Fruit fly (Drosophila melanogaster): ENCODE data around the gene CG6678.

Gene CG6678

dm6 chr3R:21921363-21922208 lies 34.8 kb downstream of the CG6678 start:
- TF ChIP-seq psq (optimal IDR thresholded peaks at IDR 0.05) = no peak
- no peak for TF ChIP-seq ttk (optimal IDR thresholded peaks at IDR 0.05)
- TF ChIP-seq Myc (optimal IDR thresholded peaks at IDR 0.05) = no peak
- TF ChIP-seq Sin3A (optimal IDR thresholded peaks at IDR 0.05) = no peak
- TF ChIP-seq insv (optimal IDR thresholded peaks at IDR 0.05) = no peak
- TF ChIP-seq h (optimal IDR thresholded peaks at IDR 0.05) = no peak

DNA sequence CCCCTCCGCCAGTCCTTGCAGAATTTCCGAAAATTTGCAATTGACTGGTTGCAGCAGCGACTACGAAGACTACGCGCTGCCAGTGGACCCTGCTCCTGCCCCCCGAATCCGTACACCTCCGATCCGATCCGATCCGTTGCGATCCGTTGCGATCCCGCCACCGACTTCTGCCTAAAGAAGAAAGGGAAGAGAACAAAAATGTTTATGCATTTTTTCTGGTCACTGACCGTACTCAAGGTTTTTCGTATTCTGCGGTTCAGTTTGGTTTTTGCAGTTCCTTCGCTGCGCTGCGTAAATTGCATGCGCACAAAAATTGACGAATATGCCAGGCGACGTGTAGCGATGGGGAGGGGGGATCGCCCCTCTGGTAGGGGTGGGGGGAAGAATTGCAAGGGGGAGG lies 35.4 kb downstream of the CG6678 start:
- no peak for TF ChIP-seq h (optimal IDR thresholded peaks at IDR 0.05)
- TF ChIP-seq Sin3A (optimal IDR thresholded peaks at IDR 0.05) = no peak
- no peak for TF ChIP-seq Myc (optimal IDR thresholded peaks at IDR 0.05)
- TF ChIP-seq insv (optimal IDR thresholded peaks at IDR 0.05) = no peak
- TF ChIP-seq ttk (optimal IDR thresholded peaks at IDR 0.05) = no peak

dm6 chr3R:21922674-21923323 lies 36.0 kb downstream of the CG6678 start:
- TF ChIP-seq insv (optimal IDR thresholded peaks at IDR 0.05) (no peak), psq (optimal IDR thresholded peaks at IDR 0.05) (no peak), ttk (optimal IDR thresholded peaks at IDR 0.05) (no peak), Sin3A (optimal IDR thresholded peaks at IDR 0.05) (no peak), h (optimal IDR thresholded peaks at IDR 0.05) (no peak), Myc (optimal IDR thresholded peaks at IDR 0.05) (no peak)

dm6 chr3R:21923742-21924141 lies 36.9 kb downstream of the CG6678 start:
- TF ChIP-seq Sin3A (optimal IDR thresholded peaks at IDR 0.05) = no peak
- no peak for TF ChIP-seq insv (optimal IDR thresholded peaks at IDR 0.05)
- TF ChIP-seq psq (optimal IDR thresholded peaks at IDR 0.05) = no peak
- TF ChIP-seq Myc (optimal IDR thresholded peaks at IDR 0.05) = no peak
- TF ChIP-seq ttk (optimal IDR thresholded peaks at IDR 0.05) = no peak
- TF ChIP-seq h (optimal IDR thresholded peaks at IDR 0.05) = no peak

dm6 chr3R:21928214-21928613 lies 41.4 kb downstream of the CG6678 start:
- TF ChIP-seq Myc (optimal IDR thresholded peaks at IDR 0.05) (no peak), h (optimal IDR thresholded peaks at IDR 0.05) (no peak), Sin3A (optimal IDR thresholded peaks at IDR 0.05) (no peak), psq (optimal IDR thresholded peaks at IDR 0.05) (no peak), ttk (optimal IDR thresholded peaks at IDR 0.05) (no peak), insv (optimal IDR thresholded peaks at IDR 0.05) (no peak)

DNA sequence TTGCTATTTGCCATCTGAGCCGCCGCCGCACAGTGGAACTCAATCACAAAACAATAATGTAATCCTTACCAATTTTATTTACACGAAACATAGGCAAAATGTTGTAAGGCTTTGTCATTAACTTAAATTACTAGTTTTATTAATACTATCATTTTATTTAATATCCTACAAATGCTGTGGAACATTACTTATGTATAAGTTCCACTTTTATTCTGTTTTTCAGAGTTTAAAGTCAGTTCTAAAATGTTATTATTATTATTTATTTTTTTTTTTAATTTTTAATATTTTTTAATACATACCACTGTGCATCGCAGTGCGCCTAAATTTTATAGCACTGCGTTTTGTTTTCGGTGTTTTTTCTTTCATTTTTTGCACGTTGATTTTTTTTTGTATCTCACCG lies 44.5 kb downstream of the CG6678 start:
- TF ChIP-seq Myc (optimal IDR thresholded peaks at IDR 0.05) (no peak), Sin3A (optimal IDR thresholded peaks at IDR 0.05) (no peak), insv (optimal IDR thresholded peaks at IDR 0.05) (no peak), h (optimal IDR thresholded peaks at IDR 0.05) (no peak), psq (optimal IDR thresholded peaks at IDR 0.05) (no peak), ttk (optimal IDR thresholded peaks at IDR 0.05) (no peak)

DNA sequence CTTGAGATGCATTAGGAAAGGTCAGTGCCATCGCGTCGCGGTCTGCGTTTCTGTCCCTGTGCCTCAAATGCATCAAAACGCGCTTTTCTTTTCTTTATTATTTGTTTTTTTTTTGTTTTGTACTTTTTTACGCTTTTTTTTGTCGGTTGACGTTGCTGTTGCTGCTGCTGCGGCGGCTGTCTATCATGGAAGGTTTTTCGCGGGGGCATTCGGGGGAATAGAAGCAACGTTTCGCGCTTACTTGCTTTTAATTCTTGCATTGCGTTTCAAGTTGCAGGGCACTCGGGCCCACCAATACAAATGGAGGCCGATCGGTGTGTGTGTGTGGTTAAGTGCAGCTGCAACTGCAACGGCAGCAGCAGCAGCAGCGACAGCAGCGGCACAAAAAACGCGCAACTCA lies 47.1 kb downstream of the CG6678 start:
- TF ChIP-seq Myc (optimal IDR thresholded peaks at IDR 0.05) (no peak), psq (optimal IDR thresholded peaks at IDR 0.05) (no peak), h (optimal IDR thresholded peaks at IDR 0.05) (no peak), Sin3A (optimal IDR thresholded peaks at IDR 0.05) (no peak), insv (optimal IDR thresholded peaks at IDR 0.05) (no peak), ttk (optimal IDR thresholded peaks at IDR 0.05) (no peak)

- TF ChIP-seq Sin3A (optimal IDR thresholded peaks at IDR 0.05) (no peak), psq (optimal IDR thresholded peaks at IDR 0.05) (no peak), insv (optimal IDR thresholded peaks at IDR 0.05) (no peak), ttk (optimal IDR thresholded peaks at IDR 0.05) (no peak), h (optimal IDR thresholded peaks at IDR 0.05) (no peak), Myc (optimal IDR thresholded peaks at IDR 0.05) (no peak)
Observed at dm6 chr3R:21935191-21935590, 48.4 kb downstream of the CG6678 start.

- TF ChIP-seq psq (optimal IDR thresholded peaks at IDR 0.05) (no peak), h (optimal IDR thresholded peaks at IDR 0.05) (no peak), Myc (optimal IDR thresholded peaks at IDR 0.05) (no peak), ttk (optimal IDR thresholded peaks at IDR 0.05) (no peak), Sin3A (optimal IDR thresholded peaks at IDR 0.05) (no peak), insv (optimal IDR thresholded peaks at IDR 0.05) (no peak)
Observed at dm6 chr3R:21937075-21937950, 50.5 kb downstream of the CG6678 start.

DNA sequence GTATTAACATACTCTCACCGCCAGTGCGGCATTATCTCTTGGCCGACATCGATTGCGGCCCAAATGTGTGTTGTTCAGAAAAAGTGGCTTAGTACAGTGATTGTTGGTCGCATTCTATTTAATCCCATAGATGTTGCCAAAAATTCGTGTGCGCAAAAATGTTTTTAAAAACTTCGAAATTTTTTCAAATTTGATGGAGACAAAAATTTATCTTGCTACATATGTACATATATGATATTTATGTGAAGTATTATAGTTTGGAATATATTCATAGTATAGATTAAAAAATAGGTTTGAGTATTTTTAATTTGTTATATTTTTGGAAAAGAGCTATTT lies 51.1 kb downstream of the CG6678 start:
- TF ChIP-seq h (optimal IDR thresholded peaks at IDR 0.05) (no peak), Myc (optimal IDR thresholded peaks at IDR 0.05) (no peak), psq (optimal IDR thresholded peaks at IDR 0.05) (no peak), insv (optimal IDR thresholded peaks at IDR 0.05) (no peak), Sin3A (optimal IDR thresholded peaks at IDR 0.05) (no peak), ttk (optimal IDR thresholded peaks at IDR 0.05) (no peak)

DNA sequence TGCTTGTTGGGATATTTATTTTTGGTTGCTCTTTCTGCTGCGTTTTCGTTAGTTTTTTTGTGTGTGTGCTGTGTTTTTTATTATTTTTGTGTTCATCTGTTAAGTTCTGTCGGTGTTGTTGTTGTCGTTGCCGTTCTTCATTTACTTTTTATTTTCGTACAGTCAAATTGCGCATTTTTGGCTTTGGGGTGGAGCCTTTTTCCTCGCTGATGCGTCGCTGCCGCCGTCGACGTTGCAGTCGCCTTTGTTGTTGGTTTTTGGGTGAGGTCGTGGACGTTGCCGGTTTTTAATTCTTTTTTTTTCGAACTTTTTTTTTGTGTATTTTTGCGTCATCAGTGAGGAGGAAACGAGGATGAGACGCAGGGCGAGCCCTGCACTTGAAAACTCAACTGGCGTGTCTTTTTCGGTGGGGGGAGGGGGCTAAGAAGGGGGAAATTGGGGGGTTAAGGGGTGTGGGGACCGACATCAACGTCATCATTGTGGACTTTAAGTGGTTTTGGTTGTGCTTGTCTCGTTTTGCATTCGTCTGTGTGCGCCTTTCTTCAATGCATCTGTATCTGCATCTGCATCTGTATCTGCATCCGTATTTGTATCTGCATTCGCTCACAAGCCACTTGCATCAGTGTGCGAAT lies 51.8 kb downstream of the CG6678 start:
- no peak for TF ChIP-seq h (optimal IDR thresholded peaks at IDR 0.05)
- TF ChIP-seq Myc (optimal IDR thresholded peaks at IDR 0.05) = no peak
